Worm (Caenorhabditis elegans): Measurements from ENCODE around the gene srj-50.

The srj-50 gene

DNA sequence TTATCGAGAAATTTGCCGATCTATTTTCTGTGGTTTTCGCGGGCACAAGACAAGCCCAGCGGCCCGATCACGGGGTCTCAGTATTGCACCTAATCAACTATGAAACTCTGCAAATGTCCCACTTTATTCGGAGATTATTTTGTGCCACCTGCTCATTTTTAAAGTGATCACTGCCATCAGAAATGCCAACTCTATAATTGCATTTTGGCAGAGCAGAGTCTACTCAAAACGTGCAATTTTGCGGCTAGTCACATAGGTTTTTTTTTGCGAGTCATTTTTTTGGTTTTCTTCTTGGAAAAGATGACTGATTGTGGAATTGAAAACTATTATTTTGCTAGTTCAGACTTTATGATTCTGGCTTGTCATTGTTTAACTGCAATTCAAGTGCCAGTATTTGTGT, 32.1 kb downstream of the srj-50 start, which contains the start of gene srh-240:
TSS of gene srh-240 (plus strand) at position 301 of the 400 bp plus-strand sequence.
- no peak for TF ChIP-seq ztf-7 (tag; optimal IDR thresholded peaks at IDR 0.05)
- no peak for TF ChIP-seq zfp-3 (GFP tag; conservative IDR thresholded peaks at IDR 0.05)
- TF ChIP-seq Y48G9A.11 (GFP tag; IDR thresholded peaks at IDR 0.05), result no peak
- no peak for TF ChIP-seq php-3 (GFP tag; IDR thresholded peaks at IDR 0.05)
- TF ChIP-seq lin-13 (GFP tag; optimal IDR thresholded peaks at IDR 0.05), result no peak
- TF ChIP-seq ceh-32 (tag; optimal IDR thresholded peaks at IDR 0.05; ENCODE audit: poor library complexity), result no peak
- no peak for TF ChIP-seq egl-43 (GFP tag; IDR thresholded peaks at IDR 0.05)
- no peak for TF ChIP-seq duxl-1 (tag; optimal IDR thresholded peaks at IDR 0.05; ENCODE audit: poor library complexity)
- no peak for TF ChIP-seq fos-1 (tag; optimal IDR thresholded peaks at IDR 0.05)
- no peak for TF ChIP-seq aha-1 (tag)
- TF ChIP-seq zip-11 (GFP tag; IDR thresholded peaks at IDR 0.05), result no peak

DNA sequence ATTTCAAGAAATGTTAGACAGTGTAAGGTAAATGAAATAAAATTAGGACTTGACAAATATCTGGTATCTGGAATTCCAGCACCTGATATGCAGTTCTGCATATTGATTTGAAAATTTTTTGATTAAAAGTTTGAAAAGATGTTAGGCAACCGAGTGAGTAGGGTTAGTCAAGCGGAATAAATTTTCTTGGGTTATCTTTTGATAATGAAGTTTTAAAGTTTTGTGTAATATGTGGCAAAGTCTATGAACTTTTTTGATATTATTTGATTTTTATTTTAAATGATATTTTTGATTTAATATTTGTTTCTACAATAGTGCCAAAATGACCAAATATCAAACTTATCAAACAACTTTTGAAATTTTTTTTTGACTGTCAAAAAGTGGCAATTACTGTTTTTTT, 36.7 kb downstream of the srj-50 start, which contains the start of gene srh-241:
TSS of gene srh-241 (minus strand) at position 101 of the 400 bp plus-strand sequence.
- TF ChIP-seq aly-2 (tag; optimal IDR thresholded peaks at IDR 0.05), result no peak
- no peak for TF ChIP-seq arid-1 (GFP tag; conservative IDR thresholded peaks at IDR 0.05)
- TF ChIP-seq ces-1 (GFP tag; optimal IDR thresholded peaks at IDR 0.05), result no peak
- TF ChIP-seq hlh-30 (tag; optimal IDR thresholded peaks at IDR 0.05; ENCODE audit: insufficient read depth), result no peak
- TF ChIP-seq zfp-2 (tag; optimal IDR thresholded peaks at IDR 0.05), result no peak
- no peak for TF ChIP-seq zip-2 (tag; optimal IDR thresholded peaks at IDR 0.05)
- TF ChIP-seq tra-1 (GFP tag; IDR thresholded peaks at IDR 0.05), result no peak

DNA sequence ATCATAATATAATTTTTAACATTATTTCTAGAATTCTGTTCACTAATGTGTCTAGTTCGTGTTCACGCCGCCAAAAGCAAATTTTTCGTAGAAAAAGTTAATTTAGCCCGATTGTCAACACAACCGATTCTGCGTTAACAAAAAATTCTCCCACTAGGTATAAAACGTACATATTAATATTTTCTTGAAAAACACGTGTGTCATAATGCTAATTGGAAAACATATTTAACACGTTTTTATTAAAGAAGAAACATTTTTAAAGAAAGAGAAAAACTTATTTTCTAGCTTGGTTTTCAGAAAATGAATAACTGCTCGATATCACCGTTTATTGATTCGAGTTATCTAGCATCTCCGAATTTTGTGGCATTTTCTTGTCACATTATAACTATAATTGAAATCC, 37.4 kb downstream of the srj-50 start, which contains the start of gene srh-243:
TSS of gene srh-243 (plus strand) at position 301 of the 400 bp plus-strand sequence.
- TF ChIP-seq ztf-11 (tag; optimal IDR thresholded peaks at IDR 0.05) (no peak), F37D6.2 (tag; optimal IDR thresholded peaks at IDR 0.05) (no peak), nhr-6 (tag; optimal IDR thresholded peaks at IDR 0.05) (no peak), ZK337.2 (GFP tag; IDR thresholded peaks at IDR 0.05) (no peak), pha-4 (GFP tag; IDR thresholded peaks at IDR 0.05) (no peak), pha-4 (tag; optimal IDR thresholded peaks at IDR 0.05) (no peak), set-16 (GFP tag; IDR thresholded peaks at IDR 0.05) (no peak), Y105C5A.15 (GFP tag; IDR thresholded peaks at IDR 0.05) (no peak), daf-12 (tag; optimal IDR thresholded peaks at IDR 0.05) (no peak), lim-7 (GFP tag; IDR thresholded peaks at IDR 0.05) (no peak), nhr-77 (tag; optimal IDR thresholded peaks at IDR 0.05) (no peak), hif-1 (tag; optimal IDR thresholded peaks at IDR 0.05) (no peak), ceh-62 (tag; optimal IDR thresholded peaks at IDR 0.05) (no peak), mxl-2 (GFP tag; conservative IDR thresholded peaks at IDR 0.05) (no peak), ceh-28 (tag; optimal IDR thresholded peaks at IDR 0.05) (no peak), zag-1 (tag; optimal IDR thresholded peaks at IDR 0.05) (no peak), madf-5 (GFP tag; IDR thresholded peaks at IDR 0.05) (no peak), lin-39 (tag; optimal IDR thresholded peaks at IDR 0.05) (no peak)

ce11 chrV:2871754-2872504, 39.2 kb downstream of the srj-50 start:
- no peak for TF ChIP-seq vab-7 (GFP tag; IDR thresholded peaks at IDR 0.05)
- TF ChIP-seq dmd-6 (GFP tag; IDR thresholded peaks at IDR 0.05), result peak; percentile 31
- TF ChIP-seq fkh-10 (GFP tag; optimal IDR thresholded peaks at IDR 0.05), result no peak
- TF ChIP-seq T26A8.4 (GFP tag; IDR thresholded peaks at IDR 0.05), result peak; percentile 31; the same call in 1 of the 2 replicates
- TF ChIP-seq lin-29 (GFP tag; IDR thresholded peaks at IDR 0.05), result no peak
- 0 out of 2 replicates have a peak, but pooled peaks have one; percentile 31 for TF ChIP-seq ctbp-1 (GFP tag; IDR thresholded peaks at IDR 0.05)
- TF ChIP-seq aha-1 (tag), result peak; percentile 95
- no peak for TF ChIP-seq Y5F2A.4 (GFP tag; optimal IDR thresholded peaks at IDR 0.05)
- TF ChIP-seq nhr-102 (tag; optimal IDR thresholded peaks at IDR 0.05), result peak; percentile 17
- TF ChIP-seq mep-1 (tag; optimal IDR thresholded peaks at IDR 0.05), result no peak
- TF ChIP-seq unc-130 (GFP tag; optimal IDR thresholded peaks at IDR 0.05), result no peak
- no peak for TF ChIP-seq daf-8 (GFP tag; IDR thresholded peaks at IDR 0.05)
- no peak for TF ChIP-seq daf-16 (GFP tag; optimal IDR thresholded peaks at IDR 0.05)
- TF ChIP-seq daf-16 (tag; optimal IDR thresholded peaks at IDR 0.05), result no peak
